Worm (Caenorhabditis elegans) whole organism, L3 larva: Measurements from ENCODE around the gene ins-17.

Experiments
- ceh-28 ChIP-seq: fragments of 150-350 bp; optimal IDR thresholded peaks from 2 replicates; lab custom pipeline; 2014; ENCODE audit warnings: missing biosample characterization, missing genetic modification reagents, missing genetic modification characterization
- fkh-10 ChIP-seq: sonication (generic microtip); optimal IDR thresholded peaks from 2 replicates; lab custom pipeline; 2017; ENCODE audit warnings: missing biosample characterization, missing genetic modification reagents, missing genetic modification characterization
- lin-15B ChIP-seq: fragments of 150-350 bp; optimal IDR thresholded peaks from 2 replicates; lab custom pipeline; 2014; ENCODE audit warnings: missing biosample characterization, missing genetic modification characterization
- lin-39 ChIP-seq: fragments of 150-350 bp; optimal IDR thresholded peaks from 2 replicates; lab custom pipeline; 2018; ENCODE audit warnings: missing biosample characterization, missing genetic modification reagents, missing genetic modification characterization
- mdl-1 ChIP-seq: fragments of 150-350 bp; optimal IDR thresholded peaks from 2 replicates; lab custom pipeline; 2014; ENCODE audit warnings: missing biosample characterization, missing genetic modification characterization
- nhr-237 ChIP-seq: fragments of 150-350 bp; optimal IDR thresholded peaks from 2 replicates; lab custom pipeline; 2014; ENCODE audit warnings: missing biosample characterization, missing genetic modification characterization
- nhr-28 ChIP-seq: fragments of 150-350 bp; optimal IDR thresholded peaks from 2 replicates; lab custom pipeline; 2014; ENCODE audit warnings: missing biosample characterization, missing genetic modification characterization
- nhr-77 ChIP-seq: fragments of 150-350 bp; optimal IDR thresholded peaks from 2 replicates; lab custom pipeline; 2014; ENCODE audit warnings: missing biosample characterization, missing genetic modification characterization
- pqm-1 ChIP-seq: fragments of 150-350 bp; optimal IDR thresholded peaks from 2 replicates; lab custom pipeline; 2017; ENCODE audit warnings: missing biosample characterization, missing genetic modification characterization, inconsistent platforms
- skn-1 ChIP-seq: fragments of 150-350 bp; optimal IDR thresholded peaks from 2 replicates; lab custom pipeline; 2014; ENCODE audit warnings: missing biosample characterization, missing genetic modification characterization
- snpc-4 ChIP-seq: fragments of 150-350 bp; optimal IDR thresholded peaks from 2 replicates; lab custom pipeline; 2014; ENCODE audit warnings: missing biosample characterization, missing genetic modification characterization

DNA sequence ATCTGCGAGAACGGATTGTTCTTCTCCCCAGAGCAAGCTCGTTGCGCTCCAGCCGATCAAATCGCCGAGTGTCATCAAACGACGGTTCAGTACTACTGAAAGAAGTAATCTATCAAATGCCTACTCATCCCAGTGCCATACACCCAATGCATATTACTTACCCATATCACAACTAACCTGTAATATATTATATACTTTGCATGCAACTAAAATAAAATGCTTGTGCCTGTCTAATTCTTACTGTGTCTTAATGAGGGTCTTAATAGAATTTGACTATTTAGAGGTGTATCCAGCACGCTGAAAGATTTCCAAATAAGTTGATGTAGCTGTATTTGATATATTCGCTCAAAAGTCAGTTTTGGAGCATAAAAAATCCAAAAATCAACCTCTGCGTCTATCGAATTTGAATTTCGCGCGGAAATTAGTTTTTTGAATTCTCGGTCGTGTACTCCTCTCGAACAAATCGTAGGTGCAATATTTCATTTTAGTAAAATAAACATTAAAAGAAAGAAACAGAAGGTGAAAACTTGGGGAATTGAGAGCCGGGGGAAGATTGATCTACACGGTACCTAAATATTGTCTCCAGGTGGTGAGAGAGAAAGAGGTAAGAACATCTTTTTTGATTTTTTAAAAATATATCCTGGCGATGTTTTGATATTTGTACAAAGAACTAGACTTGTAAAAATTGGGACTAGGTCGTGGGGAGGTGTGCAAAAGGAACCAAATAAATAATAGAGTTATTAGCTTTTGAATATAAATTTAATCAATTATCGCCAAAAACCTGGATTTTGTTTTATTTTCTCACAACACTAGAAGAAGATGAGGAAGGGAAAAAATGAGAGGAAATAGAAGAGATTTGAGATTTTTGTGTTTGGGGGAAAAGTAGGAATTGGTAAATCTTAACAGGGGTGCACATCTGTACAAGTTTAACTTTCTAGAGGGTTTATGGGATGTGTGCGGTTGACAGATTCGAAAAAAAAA lies 14.1 kb upstream of the ins-17 start:
- TF ChIP-seq ceh-28 (tag; lab: Kevin White, UChicago): peak; percentile 11
- TF ChIP-seq lin-39 (tag; lab: Kevin White, UChicago): no peak
- TF ChIP-seq nhr-77 (tag; lab: Kevin White, UChicago): no peak
- TF ChIP-seq lin-15B (tag; lab: Kevin White, UChicago): no peak
- no peak for TF ChIP-seq nhr-237 (tag; lab: Kevin White, UChicago)
- TF ChIP-seq skn-1 (tag; lab: Kevin White, UChicago): no peak
- no peak for TF ChIP-seq fkh-10 (GFP tag; lab: Kevin White, UChicago)
- no peak for TF ChIP-seq nhr-28
- no peak for TF ChIP-seq snpc-4 (tag; lab: Kevin White, UChicago)
- TF ChIP-seq pqm-1 (tag; lab: Kevin White, UChicago): no peak
- TF ChIP-seq mdl-1 (tag; lab: Kevin White, UChicago): no peak
